Fruit fly (Drosophila melanogaster) whole organism, embryonic: ENCODE results near the gene CG32811.
A peak's percentile ranks its signal among the peaks of the same experiment; 100 is the strongest.

Experiments
- Bdp1 ChIP-seq: fragments of 200-800 bp; sonication (Bioruptor generic); optimal IDR thresholded peaks from 3 replicates; lab custom pipeline; 2016; ENCODE audit warnings: missing biosample characterization, missing genetic modification characterization
- CG11085 ChIP-seq: fragments of 200-800 bp; sonication (Bioruptor generic); IDR thresholded peaks from 2 replicates; pipeline ENCODE4 v1.3.6; 2022; ENCODE audit warnings: missing biosample characterization, missing genetic modification characterization
- CG11560 ChIP-seq: fragments of 200-800 bp; sonication (Bioruptor generic); IDR thresholded peaks from 3 replicates; pipeline ENCODE4 v1.3.6; 2022; ENCODE audit warnings: missing biosample characterization, missing genetic modification characterization
- CG12236 ChIP-seq: fragments of 200-800 bp; sonication (Bioruptor generic); optimal IDR thresholded peaks from 2 replicates; lab custom pipeline; 2016; ENCODE audit warnings: missing biosample characterization, missing genetic modification characterization
- CG12391 ChIP-seq: fragments of 200-800 bp; sonication (Bioruptor generic); optimal IDR thresholded peaks from 3 replicates; lab custom pipeline; 2018; ENCODE audit warnings: missing biosample characterization, mild to moderate bottlenecking, missing genetic modification characterization, moderate library complexity
- CG12659 ChIP-seq: fragments of 200-800 bp; sonication (Bioruptor generic); optimal IDR thresholded peaks from 3 replicates; lab custom pipeline; 2017; ENCODE audit warnings: mild to moderate bottlenecking, missing biosample characterization, missing genetic modification reagents, missing genetic modification characterization
- CG14441 ChIP-seq: fragments of 200-800 bp; sonication (Bioruptor generic); IDR thresholded peaks from 2 replicates; pipeline ENCODE4 v1.3.6; 2022; ENCODE audit warnings: missing biosample characterization, missing genetic modification characterization
- CG14710 ChIP-seq: fragments of 200-800 bp; sonication (Bioruptor generic); optimal IDR thresholded peaks from 3 replicates; lab custom pipeline; 2019; ENCODE audit warnings: missing biosample characterization, mild to moderate bottlenecking, missing genetic modification characterization, moderate library complexity
- CG15479 ChIP-seq: fragments of 200-800 bp; sonication (Bioruptor generic); optimal IDR thresholded peaks from 3 replicates; lab custom pipeline; 2019; ENCODE audit warnings: missing biosample characterization, mild to moderate bottlenecking, missing genetic modification characterization, moderate library complexity
- CG15514 ChIP-seq: fragments of 200-800 bp; sonication (Bioruptor generic); optimal IDR thresholded peaks from 3 replicates; lab custom pipeline; 2017; ENCODE audit warnings: missing biosample characterization, missing genetic modification characterization, mild to moderate bottlenecking, moderate library complexity, missing genetic modification reagents
- CG1647 ChIP-seq: fragments of 200-800 bp; sonication (Bioruptor generic); optimal IDR thresholded peaks from 3 replicates; lab custom pipeline; 2016; ENCODE audit warnings: missing biosample characterization, missing genetic modification characterization
- CG17912 ChIP-seq: fragments of 200-800 bp; sonication (Bioruptor generic); optimal IDR thresholded peaks from 2 replicates; lab custom pipeline; 2018; ENCODE audit warnings: missing biosample characterization, mild to moderate bottlenecking, missing genetic modification characterization
- CG18011 ChIP-seq: fragments of 200-800 bp; sonication (Bioruptor generic); optimal IDR thresholded peaks from 2 replicates; lab custom pipeline; 2017; ENCODE audit warnings: missing biosample characterization, missing genetic modification characterization, mild to moderate bottlenecking, moderate library complexity, missing genotype
- CG2116 ChIP-seq: fragments of 200-800 bp; sonication (Bioruptor generic); optimal IDR thresholded peaks from 3 replicates; lab custom pipeline; 2018; ENCODE audit warnings: missing biosample characterization, mild to moderate bottlenecking, missing genetic modification characterization
- CG34422 ChIP-seq: fragments of 200-800 bp; sonication (Bioruptor generic); IDR thresholded peaks from 3 replicates; pipeline ENCODE4 v1.3.6; 2022; ENCODE audit warnings: missing biosample characterization, missing genetic modification characterization
- CG42726 ChIP-seq: fragments of 200-800 bp; sonication (Bioruptor generic); IDR thresholded peaks from 2 replicates; pipeline ENCODE4 v1.3.6; 2022; ENCODE audit warnings: missing biosample characterization, missing genetic modification characterization; ENCODE audit not compliant: partially characterized antibody
- CG4328 ChIP-seq: fragments of 200-800 bp; sonication (Bioruptor generic); optimal IDR thresholded peaks from 3 replicates; lab custom pipeline; 2017; ENCODE audit warnings: missing biosample characterization, missing genetic modification reagents, missing genetic modification characterization
- CG6791 ChIP-seq: fragments of 200-800 bp; sonication (Bioruptor generic); IDR thresholded peaks from 3 replicates; pipeline ENCODE4 v1.3.6; 2022; ENCODE audit warnings: missing biosample characterization, missing genetic modification characterization; ENCODE audit not compliant: partially characterized antibody
- CG7786 ChIP-seq: fragments of 200-800 bp; sonication (Bioruptor generic); optimal IDR thresholded peaks from 2 replicates; lab custom pipeline; 2016; ENCODE audit warnings: missing biosample characterization, missing genetic modification characterization
- CG8478 ChIP-seq: fragments of >200 bp; optimal IDR thresholded peaks from 2 replicates; lab custom pipeline; 2018
- CHES-1-like ChIP-seq: fragments of 200-800 bp; sonication (Bioruptor generic); optimal IDR thresholded peaks from 2 replicates; lab custom pipeline; 2016; ENCODE audit warnings: missing biosample characterization, missing genetic modification characterization
- CTCF ChIP-seq: fragments of 200-800 bp; sonication (Bioruptor generic); optimal IDR thresholded peaks from 2 replicates; lab custom pipeline; 2017; ENCODE audit warnings: missing biosample characterization, mild to moderate bottlenecking, missing genetic modification characterization, moderate library complexity
- CoRest ChIP-seq: fragments of 200-800 bp; sonication (Bioruptor generic); optimal IDR thresholded peaks from 3 replicates; lab custom pipeline; 2018; ENCODE audit warnings: missing biosample characterization, mild to moderate bottlenecking, missing genetic modification characterization, moderate library complexity
- E2f1 ChIP-seq: fragments of 200-800 bp; sonication (Bioruptor generic); IDR thresholded peaks from 2 replicates; pipeline ENCODE4 v1.3.6; 2022; ENCODE audit warnings: missing biosample characterization, missing genetic modification characterization
- E2f2 ChIP-seq: fragments of 200-800 bp; sonication (Bioruptor generic); IDR thresholded peaks from 2 replicates; pipeline ENCODE4 v1.3.6; 2022; ENCODE audit warnings: missing biosample characterization, missing genetic modification characterization
- Eip74EF ChIP-seq, 2 experiments: fragments of 200-800 bp in 1 of 2; fragments of >200 bp in 1 of 2; sonication (Bioruptor generic) in 1 of 2; optimal IDR thresholded peaks; 2 replicates each; lab custom pipeline; 2017 to 2019; ENCODE audit warnings: missing biosample characterization in 2 of 2, missing genetic modification characterization in 2 of 2, mild to moderate bottlenecking in 1 of 2, moderate library complexity in 1 of 2
- Ets65A ChIP-seq: fragments of 200-800 bp; sonication (Bioruptor generic); peaks from one replicate; lab custom pipeline; 2016; ENCODE audit warnings: missing biosample characterization, missing genetic modification characterization
- Ets97D ChIP-seq: fragments of 200-800 bp; sonication (Bioruptor generic); optimal IDR thresholded peaks from 3 replicates; lab custom pipeline; 2016; ENCODE audit warnings: missing biosample characterization, missing genetic modification characterization
- Hmr ChIP-seq: fragments of 200-800 bp; sonication (Bioruptor generic); optimal IDR thresholded peaks from 3 replicates; lab custom pipeline; 2017; ENCODE audit warnings: mild to moderate bottlenecking, missing biosample characterization, missing genetic modification reagents, missing genetic modification characterization
- Hr51 ChIP-seq, 2 experiments: fragments of 200-800 bp; sonication (Bioruptor generic); optimal IDR thresholded peaks; 2 replicates in 1 of 2; 3 replicates in 1 of 2; lab custom pipeline; 2016 to 2018; ENCODE audit warnings: missing biosample characterization in 2 of 2, missing genetic modification characterization in 2 of 2, mild to moderate bottlenecking in 1 of 2, moderate library complexity in 1 of 2
- Lhr ChIP-seq: fragments of 200-800 bp; sonication (Bioruptor generic); optimal IDR thresholded peaks from 3 replicates; lab custom pipeline; 2017; ENCODE audit warnings: mild to moderate bottlenecking, missing biosample characterization, missing genetic modification reagents, missing genetic modification characterization
- Lim3 ChIP-seq: fragments of 200-800 bp; sonication (Bioruptor generic); IDR thresholded peaks from 2 replicates; pipeline ENCODE4 v1.3.6; 2022; ENCODE audit warnings: missing biosample characterization, missing genetic modification characterization
- MBD-R2 ChIP-seq: fragments of 200-800 bp; sonication (Bioruptor generic); IDR thresholded peaks from 2 replicates; pipeline ENCODE4 v1.3.6; 2022; ENCODE audit warnings: missing biosample characterization, missing genetic modification characterization
- Nf-YB ChIP-seq: fragments of 200-800 bp; sonication (Bioruptor generic); optimal IDR thresholded peaks from 3 replicates; lab custom pipeline; 2019; ENCODE audit warnings: missing biosample characterization, mild to moderate bottlenecking, missing genetic modification characterization, moderate library complexity
- YL-1 ChIP-seq: fragments of 200-800 bp; sonication (Bioruptor generic); optimal IDR thresholded peaks from 3 replicates; lab custom pipeline; 2017; ENCODE audit warnings: missing biosample characterization, mild to moderate bottlenecking, missing genetic modification characterization
- bigmax ChIP-seq: fragments of 200-800 bp; sonication (Bioruptor generic); optimal IDR thresholded peaks from 2 replicates; lab custom pipeline; 2018; ENCODE audit warnings: missing biosample characterization, mild to moderate bottlenecking, missing genetic modification characterization
- cwo ChIP-seq: fragments of 200-800 bp; sonication (Bioruptor generic); optimal IDR thresholded peaks from 3 replicates; lab custom pipeline; 2017; ENCODE audit warnings: missing biosample characterization, missing genetic modification characterization, mild to moderate bottlenecking, moderate library complexity, missing genetic modification reagents
- fd3F ChIP-seq: fragments of 200-800 bp; sonication (Bioruptor generic); optimal IDR thresholded peaks from 2 replicates; lab custom pipeline; 2018; ENCODE audit warnings: missing biosample characterization, mild to moderate bottlenecking, missing genetic modification characterization, moderate library complexity
- gem ChIP-seq: fragments of 200-800 bp; sonication (Bioruptor generic); optimal IDR thresholded peaks from 2 replicates; lab custom pipeline; 2019; ENCODE audit warnings: missing biosample characterization, mild to moderate bottlenecking, missing genetic modification characterization, moderate library complexity
- jigr1 ChIP-seq: fragments of 200-800 bp; sonication (Bioruptor generic); IDR thresholded peaks from 3 replicates; pipeline ENCODE4 v1.3.6; 2022; ENCODE audit warnings: missing biosample characterization, missing genetic modification characterization
- lab ChIP-seq: fragments of 200-800 bp; sonication (Bioruptor generic); optimal IDR thresholded peaks from 3 replicates; lab custom pipeline; 2017; ENCODE audit warnings: missing biosample characterization, missing genetic modification characterization, mild to moderate bottlenecking, moderate library complexity, missing genetic modification reagents
- luna ChIP-seq: fragments of 200-800 bp; sonication (Bioruptor generic); optimal IDR thresholded peaks from 2 replicates; lab custom pipeline; 2016; ENCODE audit warnings: missing biosample characterization, missing genetic modification characterization
- maf-S ChIP-seq: fragments of 200-800 bp; sonication (Bioruptor generic); optimal IDR thresholded peaks from 2 replicates; lab custom pipeline; 2016; ENCODE audit warnings: missing biosample characterization, missing genetic modification characterization
- mam ChIP-seq: fragments of 200-800 bp; sonication (Bioruptor generic); optimal IDR thresholded peaks from 3 replicates; lab custom pipeline; 2016; ENCODE audit warnings: missing biosample characterization, missing genetic modification characterization
- pzg ChIP-seq: fragments of 200-800 bp; sonication (Bioruptor generic); optimal IDR thresholded peaks from 3 replicates; lab custom pipeline; 2018; ENCODE audit warnings: missing biosample characterization, mild to moderate bottlenecking, missing genetic modification characterization, moderate library complexity
- sisA ChIP-seq: fragments of 200-800 bp; sonication (Bioruptor generic); IDR thresholded peaks from 2 replicates; pipeline ENCODE4 v1.3.6; 2022; ENCODE audit warnings: missing biosample characterization, missing genetic modification characterization
- sr ChIP-seq: fragments of 200-800 bp; sonication (Bioruptor generic); IDR thresholded peaks from 3 replicates; pipeline ENCODE4 v1.3.6; 2022; ENCODE audit warnings: missing biosample characterization, missing genetic modification characterization
- stwl ChIP-seq: fragments of 200-800 bp; sonication (Bioruptor generic); optimal IDR thresholded peaks from 3 replicates; lab custom pipeline; 2018; ENCODE audit warnings: missing biosample characterization, mild to moderate bottlenecking, missing genetic modification characterization, moderate library complexity
- tx ChIP-seq: fragments of 200-800 bp; sonication (Bioruptor generic); optimal IDR thresholded peaks from 2 replicates; lab custom pipeline; 2016; ENCODE audit warnings: missing biosample characterization, missing genetic modification characterization
- vnd ChIP-seq: fragments of 200-800 bp; sonication (Bioruptor generic); IDR thresholded peaks from 3 replicates; pipeline ENCODE4 v1.3.6; 2022; ENCODE audit warnings: missing biosample characterization, missing genetic modification characterization; ENCODE audit not compliant: partially characterized antibody

Gene CG32811

dm6 chrX:1322214-1322613 is 24.0 kb upstream of the CG32811 start, which contains the start of gene DAAM (continued):
- TF ChIP-seq CG17912 (GFP tag; lab: Kevin White, UChicago) (peak; percentile 10), tx (GFP tag; lab: Kevin White, UChicago) (no peak), fd3F (GFP tag; lab: Kevin White, UChicago) (peak; percentile 23), MBD-R2 (GFP tag; lab: Robert Waterston, UW) (peak; percentile 84), CG14441 (GFP tag; lab: Robert Waterston, UW) (peak; percentile 38), CG2116 (GFP tag; lab: Kevin White, UChicago) (peak; percentile 59), jigr1 (no peak), Lhr (GFP tag; lab: Kevin White, UChicago) (peak; percentile 97), maf-S (GFP tag; lab: Kevin White, UChicago) (no peak), CG34422 (GFP tag; lab: Robert Waterston, UW) (peak; percentile 48; the same call in 1 of the 3 replicates), CG7786 (peak; percentile 8), CG12659 (GFP tag; lab: Kevin White, UChicago) (peak; percentile 84), stwl (tag; lab: Kevin White, UChicago) (peak; percentile 82), CG11085 (peak; percentile 22; the same call in 1 of the 2 replicates), bigmax (peak; percentile 32), Ets97D (GFP tag; lab: Kevin White, UChicago) (peak; percentile 97), luna (GFP tag; lab: Kevin White, UChicago) (peak; percentile 18), Eip74EF (GFP tag; optimal IDR thresholded peaks at IDR 0.05; lab: Kevin White, UChicago) (peak in 1 of 2 experiments; percentile 5), pzg (peak; percentile 87), vnd (GFP tag; lab: Robert Waterston, UW) (no peak), E2f2 (GFP tag; lab: Robert Waterston, UW) (peak; percentile 86), CG8478 (lab: Kevin White, UChicago) (no peak), Hmr (GFP tag; lab: Kevin White, UChicago) (peak; percentile 89), CoRest (tag; lab: Kevin White, UChicago) (peak; percentile 63), YL-1 (peak; percentile 13), CTCF (peak; percentile 65), Lim3 (GFP tag; lab: Robert Waterston, UW) (no peak), CG12236 (no peak), CG14710 (tag; lab: Kevin White, UChicago) (peak; percentile 57), CG12391 (tag; lab: Kevin White, UChicago) (peak; percentile 47), gem (tag; lab: Kevin White, UChicago) (no peak), Hr51 (GFP tag; optimal IDR thresholded peaks at IDR 0.05; lab: Kevin White, UChicago) (peak in 1 of 2 experiments; percentile 55), mam (GFP tag; lab: Kevin White, UChicago) (peak; percentile 1), CG18011 (GFP tag; lab: Kevin White, UChicago) (no peak), CG15514 (GFP tag; lab: Kevin White, UChicago) (peak; percentile 91), sisA (GFP tag; lab: Robert Waterston, UW) (no peak), sr (GFP tag; lab: Robert Waterston, UW) (peak; percentile 44; the same call in 2 of the 3 replicates), CG42726 (GFP tag; lab: Robert Waterston, UW) (peak; percentile 52; the same call in 1 of the 2 replicates), E2f1 (GFP tag; lab: Robert Waterston, UW) (peak; percentile 53), CG1647 (GFP tag; lab: Kevin White, UChicago) (peak; percentile 49), cwo (peak; percentile 18), CG15479 (GFP tag; lab: Kevin White, UChicago) (peak; percentile 61), CG11560 (tag; lab: Robert Waterston, UW) (peak; percentile 54; the same call in 1 of the 3 replicates), Nf-YB (GFP tag; lab: Kevin White, UChicago) (peak; percentile 42), Bdp1 (GFP tag; lab: Kevin White, UChicago) (peak; percentile 9), lab (peak; percentile 78), CG4328 (GFP tag; lab: Kevin White, UChicago) (peak; percentile 51), CHES-1-like (GFP tag; lab: Kevin White, UChicago) (peak; percentile 61), Ets65A (GFP tag; lab: Kevin White, UChicago) (peak; percentile 99), CG6791 (GFP tag; lab: Robert Waterston, UW) (0 out of 3 replicates have a peak, but pooled peaks have one; percentile 30)
